Worm (Caenorhabditis elegans) whole organism, L3 larva: Measurements from ENCODE around the gene C05E4.12.

Source experiments
- ceh-28 ChIP-seq: fragments of 150-350 bp; optimal IDR thresholded peaks from 2 replicates; lab custom pipeline; 2014; ENCODE audit warnings: missing biosample characterization, missing genetic modification reagents, missing genetic modification characterization
- ceh-82 ChIP-seq: fragments of 150-350 bp; optimal IDR thresholded peaks from 2 replicates; lab custom pipeline; 2014; ENCODE audit warnings: missing biosample characterization, missing genetic modification characterization
- ceh-9 ChIP-seq: sonication (generic microtip); optimal IDR thresholded peaks from 2 replicates; lab custom pipeline; 2018; ENCODE audit warnings: missing biosample characterization, missing genetic modification characterization
- egl-27 ChIP-seq: sonication (generic microtip); optimal IDR thresholded peaks from 4 replicates; lab custom pipeline; 2017; ENCODE audit warnings: missing biosample characterization, missing genetic modification reagents, missing genetic modification characterization
- egl-5 ChIP-seq: fragments of 150-350 bp; optimal IDR thresholded peaks from 2 replicates; lab custom pipeline; 2017; ENCODE audit warnings: missing biosample characterization, missing genetic modification reagents, missing genetic modification characterization, inconsistent platforms
- elt-1 ChIP-seq: fragments of 150-350 bp; optimal IDR thresholded peaks from 2 replicates; lab custom pipeline; 2014; ENCODE audit warnings: missing biosample characterization, missing genetic modification characterization
- elt-2 ChIP-seq: sonication (generic microtip); optimal IDR thresholded peaks from 2 replicates; lab custom pipeline; 2016; ENCODE audit warnings: missing genetic modification reagents, mild to moderate bottlenecking, missing genetic modification characterization, missing compliant biosample characterization
- elt-3 ChIP-seq, 3 experiments: fragments of 150-350 bp in 1 of 3; sonication (generic microtip) in 2 of 3; optimal IDR thresholded peaks; 2 replicates in 2 of 3; 4 replicates in 1 of 3; lab custom pipeline; 2014 to 2017; ENCODE audit warnings: missing biosample characterization in 3 of 3, missing genetic modification characterization in 3 of 3
- eor-1 ChIP-seq, 2 experiments: fragments of 150-350 bp; optimal IDR thresholded peaks; 2 replicates each; lab custom pipeline; 2014 to 2018; ENCODE audit warnings: missing biosample characterization in 2 of 2, missing genetic modification characterization in 2 of 2
- fkh-10 ChIP-seq: sonication (generic microtip); optimal IDR thresholded peaks from 2 replicates; lab custom pipeline; 2017; ENCODE audit warnings: missing biosample characterization, missing genetic modification reagents, missing genetic modification characterization
- fkh-2 ChIP-seq: fragments of 150-350 bp; optimal IDR thresholded peaks from 2 replicates; lab custom pipeline; 2014; ENCODE audit warnings: missing biosample characterization, missing genetic modification reagents, missing genetic modification characterization
- fos-1 ChIP-seq: fragments of 150-350 bp; optimal IDR thresholded peaks from 2 replicates; lab custom pipeline; 2014; ENCODE audit warnings: missing biosample characterization, missing genetic modification characterization
- hmg-11 ChIP-seq: sonication (generic microtip); optimal IDR thresholded peaks from 2 replicates; lab custom pipeline; 2016; ENCODE audit warnings: missing genetic modification characterization, missing compliant biosample characterization
- jun-1 ChIP-seq: fragments of 150-350 bp; optimal IDR thresholded peaks from 2 replicates; lab custom pipeline; 2014; ENCODE audit warnings: missing biosample characterization, missing genetic modification reagents, missing genetic modification characterization
- lin-15B ChIP-seq: fragments of 150-350 bp; optimal IDR thresholded peaks from 2 replicates; lab custom pipeline; 2014; ENCODE audit warnings: missing biosample characterization, missing genetic modification characterization
- lin-39 ChIP-seq: fragments of 150-350 bp; optimal IDR thresholded peaks from 2 replicates; lab custom pipeline; 2018; ENCODE audit warnings: missing biosample characterization, missing genetic modification reagents, missing genetic modification characterization
- lsy-12 ChIP-seq: sonication (generic microtip); optimal IDR thresholded peaks from 2 replicates; lab custom pipeline; 2016; ENCODE audit warnings: mild to moderate bottlenecking, missing genetic modification characterization, missing compliant biosample characterization
- nfya-1 ChIP-seq: sonication (generic microtip); optimal IDR thresholded peaks from 2 replicates; lab custom pipeline; 2017; ENCODE audit warnings: missing genetic modification characterization, mild to moderate bottlenecking, missing compliant biosample characterization, antibody characterized with exemption, moderate library complexity; ENCODE audit not compliant: insufficient read depth
- nhr-11 ChIP-seq: fragments of 150-350 bp; optimal IDR thresholded peaks from 2 replicates; lab custom pipeline; 2014; ENCODE audit warnings: missing biosample characterization, missing genetic modification characterization
- nhr-23 ChIP-seq: fragments of 150-350 bp; optimal IDR thresholded peaks from 2 replicates; lab custom pipeline; 2014; ENCODE audit warnings: missing biosample characterization, missing genetic modification reagents, missing genetic modification characterization
- nhr-237 ChIP-seq: fragments of 150-350 bp; optimal IDR thresholded peaks from 2 replicates; lab custom pipeline; 2014; ENCODE audit warnings: missing biosample characterization, missing genetic modification characterization
- nhr-25 ChIP-seq: sonication (generic microtip); optimal IDR thresholded peaks from 2 replicates; lab custom pipeline; 2017; ENCODE audit warnings: missing biosample characterization, missing genetic modification characterization
- nhr-28 ChIP-seq: fragments of 150-350 bp; optimal IDR thresholded peaks from 2 replicates; lab custom pipeline; 2014; ENCODE audit warnings: missing biosample characterization, missing genetic modification characterization
- nhr-67 ChIP-seq: fragments of 150-350 bp; optimal IDR thresholded peaks from 2 replicates; lab custom pipeline; 2014; ENCODE audit warnings: missing biosample characterization, missing genetic modification characterization
- nhr-76 ChIP-seq: fragments of 150-350 bp; sonication (generic microtip); optimal IDR thresholded peaks from 5 replicates; lab custom pipeline; 2014; ENCODE audit warnings: missing biosample characterization, missing genetic modification characterization
- nhr-77 ChIP-seq: fragments of 150-350 bp; optimal IDR thresholded peaks from 2 replicates; lab custom pipeline; 2014; ENCODE audit warnings: missing biosample characterization, missing genetic modification characterization
- pha-4 ChIP-seq: fragments of 150-350 bp; optimal IDR thresholded peaks from 2 replicates; lab custom pipeline; 2014; ENCODE audit warnings: missing biosample characterization, missing genetic modification reagents, missing genetic modification characterization
- pqm-1 ChIP-seq: fragments of 150-350 bp; optimal IDR thresholded peaks from 2 replicates; lab custom pipeline; 2017; ENCODE audit warnings: missing biosample characterization, missing genetic modification characterization, inconsistent platforms
- snpc-4 ChIP-seq: fragments of 150-350 bp; optimal IDR thresholded peaks from 2 replicates; lab custom pipeline; 2014; ENCODE audit warnings: missing biosample characterization, missing genetic modification characterization
- unc-39 ChIP-seq: sonication (generic microtip); optimal IDR thresholded peaks from 4 replicates; lab custom pipeline; 2017; ENCODE audit warnings: missing biosample characterization, missing genetic modification characterization
- unc-62 ChIP-seq: fragments of 150-350 bp; sonication (generic microtip); optimal IDR thresholded peaks from 4 replicates; lab custom pipeline; 2014; ENCODE audit warnings: missing biosample characterization, missing genetic modification reagents, missing genetic modification characterization
- ztf-11 ChIP-seq: fragments of 150-350 bp; optimal IDR thresholded peaks from 2 replicates; lab custom pipeline; 2014; ENCODE audit warnings: missing biosample characterization, missing genetic modification characterization

Gene C05E4.12

ce11 chrV:761882-762281 lies at the start of gene C05E4.12:
Gene C05E4.12 (minus strand): TSS chrV:761982.
- no peak for TF ChIP-seq ceh-28 (tag; lab: Kevin White, UChicago)
- TF ChIP-seq nhr-23 (tag; lab: Kevin White, UChicago), result no peak
- no peak for TF ChIP-seq unc-39 (tag; lab: Kevin White, UChicago)

- TF ChIP-seq elt-3 (tag; optimal IDR thresholded peaks at IDR 0.05; lab: Kevin White, UChicago) (no peak), eor-1 (tag; optimal IDR thresholded peaks at IDR 0.05; lab: Kevin White, UChicago) (no peak), nhr-28 (tag; lab: Kevin White, UChicago) (no peak), egl-5 (no peak), nhr-11 (tag; lab: Kevin White, UChicago) (no peak), nhr-67 (tag; lab: Kevin White, UChicago) (no peak), hmg-11 (tag; lab: Kevin White, UChicago) (peak; percentile 23), nfya-1 (tag; lab: Kevin White, UChicago) (peak; percentile 39), ceh-9 (tag; lab: Kevin White, UChicago) (no peak), elt-1 (tag; lab: Kevin White, UChicago) (no peak), fkh-10 (GFP tag; lab: Kevin White, UChicago) (peak; percentile 30)
- TF ChIP-seq, all 47 proteins: peak for 3
Measured at ce11 chrV:810281-810862, 48.6 kb upstream of the C05E4.12 start, which contains the start of gene R13D11.4. Gene R13D11.4 (plus strand): TSS chrV:810812.

ce11 chrV:808260-808659 lies 46.5 kb upstream of the C05E4.12 start:
- TF ChIP-seq jun-1, result no peak
- TF ChIP-seq unc-39 (tag; lab: Kevin White, UChicago), result no peak
- TF ChIP-seq fkh-2, result no peak
- TF ChIP-seq lin-15B (tag; lab: Kevin White, UChicago), result no peak
- TF ChIP-seq elt-2 (tag; lab: Kevin White, UChicago), result no peak
- no peak for TF ChIP-seq nfya-1 (tag; lab: Kevin White, UChicago)
- TF ChIP-seq fos-1 (tag; lab: Kevin White, UChicago), result no peak
- no peak for TF ChIP-seq lsy-12 (tag; lab: Kevin White, UChicago)
- no peak for TF ChIP-seq ztf-11 (tag; lab: Kevin White, UChicago)
- no peak for TF ChIP-seq snpc-4
- no peak for TF ChIP-seq nhr-23 (tag; lab: Kevin White, UChicago)
- no peak for TF ChIP-seq nhr-237 (tag; lab: Kevin White, UChicago)
- no peak for TF ChIP-seq pqm-1
- TF ChIP-seq ceh-82, result no peak
- TF ChIP-seq nhr-77 (tag; lab: Kevin White, UChicago), result no peak
- no peak for TF ChIP-seq unc-62 (GFP tag; lab: Kevin White, UChicago)
- TF ChIP-seq eor-1 (tag; optimal IDR thresholded peaks at IDR 0.05; lab: Kevin White, UChicago), result no peak
- TF ChIP-seq pha-4 (tag; lab: Kevin White, UChicago), result no peak

DNA sequence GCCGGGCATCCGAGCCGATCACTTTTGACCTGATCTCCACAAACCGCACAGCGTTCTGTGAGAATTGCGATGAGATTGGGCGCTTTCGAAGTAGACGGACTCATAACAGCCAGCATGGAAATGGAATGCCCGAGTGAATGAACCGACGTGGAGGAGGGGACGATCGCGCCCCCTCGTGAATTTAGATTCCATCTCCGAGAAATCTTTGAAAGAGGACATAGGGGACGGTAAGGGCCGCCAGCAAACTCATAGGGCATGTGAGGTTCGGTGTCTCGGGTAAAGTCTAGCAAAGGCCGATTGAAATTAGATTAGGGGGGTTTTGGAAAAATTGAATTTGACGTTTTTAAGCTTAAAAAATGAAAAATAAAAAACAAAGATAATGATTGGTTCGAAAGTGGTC lies 42.7 kb upstream of the C05E4.12 start, which contains the start of gene nhr-270:
TSS of gene nhr-270 (minus strand) at position 257 of the 400 bp plus-strand sequence.
- no peak for TF ChIP-seq ceh-9 (tag; lab: Kevin White, UChicago)
- TF ChIP-seq nhr-23 (tag; lab: Kevin White, UChicago), result peak; percentile 2
- no peak for TF ChIP-seq nhr-76 (tag; lab: Kevin White, UChicago)
- TF ChIP-seq fkh-10 (GFP tag; lab: Kevin White, UChicago), result no peak
- TF ChIP-seq hmg-11 (tag; lab: Kevin White, UChicago), result no peak
- no peak for TF ChIP-seq pha-4 (tag; lab: Kevin White, UChicago)
- no peak for TF ChIP-seq unc-62 (GFP tag; lab: Kevin White, UChicago)
- peak; percentile 7 for TF ChIP-seq elt-1 (tag; lab: Kevin White, UChicago)
- TF ChIP-seq ceh-28 (tag; lab: Kevin White, UChicago), result no peak
- peak; percentile 0 for TF ChIP-seq nhr-25 (tag; lab: Kevin White, UChicago)
- TF ChIP-seq ceh-82, result no peak
- TF ChIP-seq, all 47 proteins: peak for 3

ce11 chrV:803472-803871 lies 41.7 kb upstream of the C05E4.12 start:
- TF ChIP-seq jun-1 (no peak), nhr-67 (tag; lab: Kevin White, UChicago) (no peak), nhr-237 (tag; lab: Kevin White, UChicago) (no peak), lin-39 (tag; lab: Kevin White, UChicago) (no peak), egl-27 (no peak)
